Worm (Caenorhabditis elegans) whole organism, L1 larva: ENCODE measurements around the gene C56G2.22.
A peak's percentile ranks its signal among the peaks of the same experiment; 100 is the strongest.

ENCODE experiments used
- C04F5.9 ChIP-seq: sonication (generic microtip); optimal IDR thresholded peaks from 2 replicates; lab custom pipeline; 2016; ENCODE audit warnings: missing genetic modification characterization, missing compliant biosample characterization
- F16B12.6 ChIP-seq: fragments of 150-350 bp; optimal IDR thresholded peaks from 2 replicates; lab custom pipeline; 2014; ENCODE audit warnings: missing biosample characterization, missing genetic modification characterization
- aha-1 ChIP-seq: fragments of 150-350 bp; optimal IDR thresholded peaks from 2 replicates; lab custom pipeline; 2014; ENCODE audit warnings: missing biosample characterization, missing genetic modification characterization
- alr-1 ChIP-seq: fragments of 200-800 bp; sonication (Bioruptor generic); optimal IDR thresholded peaks from 2 replicates; lab custom pipeline; 2018; ENCODE audit warnings: borderline replicate concordance, mild to moderate bottlenecking, missing genetic modification characterization, missing compliant biosample characterization
- aly-2 ChIP-seq: fragments of 150-350 bp; optimal IDR thresholded peaks from 2 replicates; lab custom pipeline; 2014; ENCODE audit warnings: missing biosample characterization, missing genetic modification characterization
- ama-1 ChIP-seq: fragments of 150-350 bp; optimal IDR thresholded peaks from 2 replicates; lab custom pipeline; 2014
- ceh-82 ChIP-seq, 3 experiments: fragments of 150-350 bp in 1 of 3; sonication (generic microtip) in 2 of 3; optimal IDR thresholded peaks; 2 replicates each; lab custom pipeline; 2014 to 2017; ENCODE audit warnings: missing biosample characterization in 3 of 3, missing genetic modification characterization in 3 of 3
- ceh-88 ChIP-seq: fragments of 200-800 bp; sonication (Bioruptor generic); IDR thresholded peaks from 2 replicates; pipeline ENCODE4 v1.3.6; 2022; ENCODE audit warnings: missing genetic modification characterization, missing compliant biosample characterization
- ceh-90 ChIP-seq: sonication (generic microtip); optimal IDR thresholded peaks from 2 replicates; lab custom pipeline; 2016; ENCODE audit warnings: missing genetic modification characterization, missing compliant biosample characterization
- dpl-1 ChIP-seq, 3 experiments: fragments of 150-350 bp in 2 of 3; sonication (generic microtip) in 1 of 3; optimal IDR thresholded peaks; 2 replicates each; lab custom pipeline; 2014 to 2017; ENCODE audit warnings: missing biosample characterization in 3 of 3, missing genetic modification characterization in 3 of 3, missing genetic modification reagents in 3 of 3
- dsc-1 ChIP-seq: sonication (generic microtip); optimal IDR thresholded peaks from 2 replicates; lab custom pipeline; 2016; ENCODE audit warnings: mild to moderate bottlenecking, missing genetic modification characterization, missing compliant biosample characterization
- efl-1 ChIP-seq, 4 experiments: fragments of 150-350 bp; optimal IDR thresholded peaks in 3 of 4; peaks in 1 of 4; 1 replicate in 1 of 4; 2 replicates in 3 of 4; lab custom pipeline; 2014; ENCODE audit warnings: missing biosample characterization in 2 of 4, missing genetic modification characterization in 2 of 4, missing genetic modification reagents in 2 of 4
- efl-3 ChIP-seq: fragments of 200-800 bp; sonication (Bioruptor generic); optimal IDR thresholded peaks from 2 replicates; lab custom pipeline; 2018; ENCODE audit warnings: mild to moderate bottlenecking, missing genetic modification characterization, missing compliant biosample characterization
- egl-13 ChIP-seq: sonication (generic microtip); optimal IDR thresholded peaks from 2 replicates; lab custom pipeline; 2016; ENCODE audit warnings: missing genotype, missing genetic modification reagents, missing genetic modification characterization, missing compliant biosample characterization
- elt-2 ChIP-seq: sonication (generic microtip); optimal IDR thresholded peaks from 2 replicates; lab custom pipeline; 2016; ENCODE audit warnings: missing genetic modification characterization, mild to moderate bottlenecking, inconsistent platforms, missing compliant biosample characterization, missing genetic modification reagents
- elt-3 ChIP-seq, 6 experiments: fragments of 150-350 bp in 1 of 6; sonication (generic microtip); optimal IDR thresholded peaks; 2 replicates each; lab custom pipeline; 2017 to 2018; ENCODE audit warnings: missing biosample characterization in 6 of 6, missing genetic modification characterization in 6 of 6, inconsistent platforms in 1 of 6
- ets-5 ChIP-seq: fragments of 200-800 bp; sonication (Bioruptor generic); IDR thresholded peaks from 2 replicates; pipeline ENCODE4 v1.3.6; 2022; ENCODE audit warnings: missing genetic modification characterization, missing compliant biosample characterization
- fkh-10 ChIP-seq: sonication (generic microtip); optimal IDR thresholded peaks from 2 replicates; lab custom pipeline; 2017; ENCODE audit warnings: missing biosample characterization, missing genetic modification reagents, missing genetic modification characterization
- fkh-4 ChIP-seq: sonication (generic microtip); optimal IDR thresholded peaks from 2 replicates; lab custom pipeline; 2016; ENCODE audit warnings: missing compliant biosample characterization, missing genetic modification characterization, borderline replicate concordance
- fos-1 ChIP-seq: fragments of 150-350 bp; optimal IDR thresholded peaks from 2 replicates; lab custom pipeline; 2014; ENCODE audit warnings: missing biosample characterization, missing genetic modification characterization
- grh-1 ChIP-seq: fragments of 200-800 bp; sonication (Bioruptor generic); IDR thresholded peaks from 2 replicates; pipeline ENCODE4 v1.3.6; 2022; ENCODE audit warnings: missing genetic modification reagents, missing genetic modification characterization, missing compliant biosample characterization
- hlh-17 ChIP-seq: fragments of 200-800 bp; sonication (Bioruptor generic); optimal IDR thresholded peaks from 2 replicates; lab custom pipeline; 2018; ENCODE audit warnings: missing genetic modification characterization, mild to moderate bottlenecking, missing compliant biosample characterization, moderate library complexity, borderline replicate concordance
- hlh-4 ChIP-seq: sonication (generic microtip); optimal IDR thresholded peaks from 2 replicates; lab custom pipeline; 2016; ENCODE audit warnings: mild to moderate bottlenecking, missing genetic modification characterization, missing compliant biosample characterization
- hpl-2 ChIP-seq: fragments of 150-350 bp; optimal IDR thresholded peaks from 2 replicates; lab custom pipeline; 2014; ENCODE audit warnings: missing biosample characterization, missing genetic modification reagents, missing genetic modification characterization
- jun-1 ChIP-seq: fragments of 150-350 bp; optimal IDR thresholded peaks from 2 replicates; lab custom pipeline; 2014; ENCODE audit warnings: missing biosample characterization, missing genetic modification reagents, missing genetic modification characterization
- lin-15B ChIP-seq: fragments of 150-350 bp; sonication (generic microtip); optimal IDR thresholded peaks from 3 replicates; lab custom pipeline; 2014; ENCODE audit warnings: missing biosample characterization, missing genetic modification characterization
- lin-35 ChIP-seq, 2 experiments: fragments of 150-350 bp; optimal IDR thresholded peaks; 2 replicates each; lab custom pipeline; 2014; ENCODE audit warnings: missing biosample characterization in 2 of 2, missing genetic modification characterization in 2 of 2, missing genetic modification reagents in 2 of 2
- lin-39 ChIP-seq: fragments of 150-350 bp; optimal IDR thresholded peaks from 2 replicates; lab custom pipeline; 2014; ENCODE audit warnings: missing biosample characterization, missing genetic modification reagents, missing genetic modification characterization
- mab-9 ChIP-seq: fragments of 200-800 bp; sonication (Bioruptor generic); IDR thresholded peaks from 2 replicates; pipeline ENCODE4 v1.3.6; 2022; ENCODE audit warnings: missing genetic modification reagents, missing genetic modification characterization, missing compliant biosample characterization
- mep-1 ChIP-seq: fragments of 150-350 bp; optimal IDR thresholded peaks from 2 replicates; lab custom pipeline; 2014; ENCODE audit warnings: missing biosample characterization, missing genetic modification characterization
- nhr-11 ChIP-seq: fragments of 150-350 bp; optimal IDR thresholded peaks from 2 replicates; lab custom pipeline; 2014; ENCODE audit warnings: missing biosample characterization, missing genetic modification characterization
- nhr-19 ChIP-seq: fragments of 200-800 bp; sonication (Bioruptor generic); conservative IDR thresholded peaks from 2 replicates; pipeline ENCODE4 v1.3.6; 2022; ENCODE audit warnings: missing genetic modification characterization, missing compliant biosample characterization
- nhr-20 ChIP-seq: sonication (generic microtip); optimal IDR thresholded peaks from 2 replicates; lab custom pipeline; 2016; ENCODE audit warnings: mild to moderate bottlenecking, missing genetic modification characterization, missing compliant biosample characterization
- nhr-47 ChIP-seq: sonication (generic microtip); optimal IDR thresholded peaks from 2 replicates; lab custom pipeline; 2016; ENCODE audit warnings: mild to moderate bottlenecking, missing genetic modification characterization, moderate library complexity, missing compliant biosample characterization
- nhr-71 ChIP-seq: sonication (generic microtip); optimal IDR thresholded peaks from 2 replicates; lab custom pipeline; 2016; ENCODE audit warnings: mild to moderate bottlenecking, missing genetic modification characterization, moderate library complexity, missing compliant biosample characterization
- nhr-77 ChIP-seq: fragments of 150-350 bp; optimal IDR thresholded peaks from 2 replicates; lab custom pipeline; 2014; ENCODE audit warnings: missing biosample characterization, missing genetic modification characterization
- nhr-90 ChIP-seq: sonication (generic microtip); optimal IDR thresholded peaks from 2 replicates; lab custom pipeline; 2016; ENCODE audit warnings: mild to moderate bottlenecking, missing genetic modification characterization, missing compliant biosample characterization; ENCODE audit not compliant: poor library complexity
- pax-3 ChIP-seq: fragments of 200-800 bp; sonication (Bioruptor generic); optimal IDR thresholded peaks from 2 replicates; lab custom pipeline; 2018; ENCODE audit warnings: mild to moderate bottlenecking, missing genetic modification characterization, moderate library complexity, missing compliant biosample characterization
- pqm-1 ChIP-seq: sonication (generic microtip); optimal IDR thresholded peaks from 3 replicates; lab custom pipeline; 2017; ENCODE audit warnings: missing biosample characterization, missing genetic modification characterization
- rnt-1 ChIP-seq: sonication (generic microtip); optimal IDR thresholded peaks from 2 replicates; lab custom pipeline; 2016; ENCODE audit warnings: mild to moderate bottlenecking, missing genetic modification characterization, moderate library complexity, missing compliant biosample characterization
- snpc-4 ChIP-seq: fragments of 150-350 bp; optimal IDR thresholded peaks from 2 replicates; lab custom pipeline; 2014; ENCODE audit warnings: missing biosample characterization, missing genetic modification characterization
- snu-23 ChIP-seq: sonication (generic microtip); optimal IDR thresholded peaks from 2 replicates; lab custom pipeline; 2016; ENCODE audit warnings: missing genetic modification characterization, missing compliant biosample characterization
- sptf-1 ChIP-seq: fragments of 150-350 bp; optimal IDR thresholded peaks from 2 replicates; lab custom pipeline; 2014; ENCODE audit warnings: missing biosample characterization, missing genetic modification characterization
- swsn-7 ChIP-seq: sonication (generic microtip); optimal IDR thresholded peaks from 2 replicates; lab custom pipeline; 2016; ENCODE audit warnings: missing genetic modification characterization, missing compliant biosample characterization
- tlp-1 ChIP-seq: fragments of 150-350 bp; optimal IDR thresholded peaks from 2 replicates; lab custom pipeline; 2014; ENCODE audit warnings: missing biosample characterization, missing genetic modification characterization
- vab-15 ChIP-seq: sonication (generic microtip); optimal IDR thresholded peaks from 2 replicates; lab custom pipeline; 2017; ENCODE audit warnings: missing genotype, mild to moderate bottlenecking, missing genetic modification characterization, missing compliant biosample characterization
- ztf-11 ChIP-seq, 2 experiments: sonication (generic microtip); optimal IDR thresholded peaks; 2 replicates each; lab custom pipeline; 2016 to 2017; ENCODE audit warnings: missing genetic modification characterization in 2 of 2, missing biosample characterization in 1 of 2, missing compliant biosample characterization in 1 of 2

The C56G2.22 gene

DNA sequence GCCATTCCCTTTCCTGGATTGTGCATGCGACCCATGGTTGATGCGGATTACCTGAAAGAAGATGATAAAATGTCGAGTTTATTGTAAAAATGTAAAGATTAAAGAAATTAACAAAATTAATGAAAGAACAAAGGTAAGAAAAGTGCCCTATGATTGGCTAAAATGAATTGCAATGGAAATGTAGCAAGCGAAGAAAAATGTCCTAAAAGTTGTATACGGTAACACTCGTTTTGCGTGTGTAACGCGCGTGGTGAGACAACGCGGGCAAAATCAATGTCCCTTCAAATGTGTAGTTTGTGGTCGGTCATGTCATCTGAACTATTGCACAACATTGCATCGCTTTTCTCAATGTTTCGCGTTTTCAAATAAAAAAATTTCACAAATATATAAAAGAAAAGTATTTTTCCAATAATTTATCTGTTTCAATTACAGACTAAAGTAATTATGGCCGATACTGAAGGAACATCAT, 28.7 kb downstream of the C56G2.22 start, which contains the start of the genes rps-13 and nfx-1 (continued):
- TF ChIP-seq elt-2 (tag; lab: Kevin White, UChicago) (no peak), C04F5.9 (tag; lab: Kevin White, UChicago) (peak; percentile 13), ztf-11 (tag; optimal IDR thresholded peaks at IDR 0.05; lab: Kevin White, UChicago) (no peak), dsc-1 (tag; lab: Kevin White, UChicago) (peak; percentile 61), mep-1 (peak; percentile 78), ceh-88 (no peak; the same call in 1 of the 2 replicates), fkh-4 (tag; lab: Kevin White, UChicago) (no peak), snu-23 (GFP tag; lab: Kevin White, UChicago) (peak; percentile 87), egl-13 (tag; lab: Kevin White, UChicago) (peak; percentile 33), nhr-71 (tag; lab: Kevin White, UChicago) (peak; percentile 87), efl-1 (optimal IDR thresholded peaks at IDR 0.05; lab: Kevin White, UChicago) (peak; percentile 83 to 90), efl-1 (GFP tag; optimal IDR thresholded peaks at IDR 0.05 in 1 of 2; lab: Kevin White, UChicago) (peak; percentile 76 to 97), rnt-1 (tag; lab: Kevin White, UChicago) (peak; percentile 86), ets-5 (GFP tag; lab: Robert Waterston, UW) (no peak), lin-15B (tag; lab: Kevin White, UChicago) (peak; percentile 55), pax-3 (tag; lab: Kevin White, UChicago) (peak; percentile 50), fos-1 (tag; lab: Kevin White, UChicago) (peak; percentile 80), ama-1 (lab: Kevin White, UChicago) (peak; percentile 46), vab-15 (tag; lab: Kevin White, UChicago) (no peak), nhr-47 (tag; lab: Kevin White, UChicago) (peak; percentile 81), mab-9 (GFP tag; lab: Robert Waterston, UW) (no peak), nhr-90 (tag; lab: Kevin White, UChicago) (peak; percentile 66), dpl-1 (GFP tag; optimal IDR thresholded peaks at IDR 0.05; lab: Kevin White, UChicago) (peak; percentile 70 to 82 (median 77)), pqm-1 (peak; percentile 6), alr-1 (tag; lab: Kevin White, UChicago) (no peak), efl-3 (GFP tag; lab: Kevin White, UChicago) (no peak), ceh-90 (peak; percentile 4), snpc-4 (tag; lab: Kevin White, UChicago) (peak; percentile 66), nhr-11 (tag; lab: Kevin White, UChicago) (peak; percentile 53), jun-1 (tag; lab: Kevin White, UChicago) (peak; percentile 62), fkh-10 (GFP tag; lab: Kevin White, UChicago) (peak; percentile 10), nhr-77 (tag; lab: Kevin White, UChicago) (peak; percentile 56)

DNA sequence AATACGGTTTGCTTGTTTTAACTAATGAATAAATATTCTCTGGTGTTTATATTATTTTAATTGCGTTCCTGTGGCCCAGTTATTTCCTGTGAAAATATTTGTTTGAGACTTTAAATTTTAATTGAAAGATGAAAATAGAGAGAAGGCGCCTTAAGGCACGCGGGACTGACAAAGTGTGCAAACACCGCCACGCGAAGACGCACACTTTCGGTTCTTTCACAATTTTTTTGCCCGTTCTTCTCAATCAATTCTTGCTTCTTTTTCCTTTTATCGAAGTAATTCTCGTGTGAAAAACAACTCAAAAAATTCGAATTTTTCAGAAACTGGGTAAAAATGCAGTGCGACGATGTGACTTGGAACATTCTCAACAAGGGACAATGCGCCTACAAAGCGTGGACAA, 32.9 kb downstream of the C56G2.22 start, which contains the start of gene C16A3.6:
Gene C16A3.6 (plus strand): TSS at position 84 of the 400 bp plus-strand sequence.
- TF ChIP-seq fkh-4 (tag; lab: Kevin White, UChicago): no peak
- peak in 2 of 3 experiments; percentile 24 to 47 for TF ChIP-seq dpl-1 (GFP tag; optimal IDR thresholded peaks at IDR 0.05; lab: Kevin White, UChicago)
- TF ChIP-seq alr-1 (tag; lab: Kevin White, UChicago): no peak
- TF ChIP-seq lin-39 (tag; lab: Kevin White, UChicago): no peak
- no peak for TF ChIP-seq pax-3 (tag; lab: Kevin White, UChicago)
- peak; percentile 24 for TF ChIP-seq nhr-20
- TF ChIP-seq ceh-82 (tag; optimal IDR thresholded peaks at IDR 0.05; lab: Kevin White, UChicago): peak in 1 of 3 experiments; percentile 38
- no peak for TF ChIP-seq nhr-19 (GFP tag; lab: Robert Waterston, UW)
- peak; percentile 17 for TF ChIP-seq snu-23 (GFP tag; lab: Kevin White, UChicago)
- no peak for TF ChIP-seq vab-15 (tag; lab: Kevin White, UChicago)
- no peak for TF ChIP-seq fos-1 (tag; lab: Kevin White, UChicago)
- peak; percentile 51 for TF ChIP-seq mep-1
- no peak for TF ChIP-seq grh-1 (GFP tag; lab: Robert Waterston, UW)
- TF ChIP-seq hpl-2 (GFP tag; lab: Kevin White, UChicago): no peak
- no peak for TF ChIP-seq pqm-1
- peak; percentile 33 for TF ChIP-seq aly-2 (tag; lab: Kevin White, UChicago)
- peak in 1 of 2 experiments; percentile 53 for TF ChIP-seq lin-35 (GFP tag; optimal IDR thresholded peaks at IDR 0.05; lab: Kevin White, UChicago)
- TF ChIP-seq hlh-17 (GFP tag; lab: Kevin White, UChicago): no peak
- TF ChIP-seq aha-1 (tag; lab: Kevin White, UChicago): no peak
- no peak for TF ChIP-seq nhr-77 (tag; lab: Kevin White, UChicago)
- TF ChIP-seq hlh-4 (tag; lab: Kevin White, UChicago): no peak
- TF ChIP-seq tlp-1 (tag; lab: Kevin White, UChicago): no peak
- no peak for TF ChIP-seq rnt-1 (tag; lab: Kevin White, UChicago)
- TF ChIP-seq jun-1 (tag; lab: Kevin White, UChicago): no peak
- TF ChIP-seq sptf-1 (tag; lab: Kevin White, UChicago): no peak
- TF ChIP-seq elt-3 (tag; optimal IDR thresholded peaks at IDR 0.05; lab: Kevin White, UChicago): peak in 1 of 6 experiments; percentile 32
- TF ChIP-seq mab-9 (GFP tag; lab: Robert Waterston, UW): peak; percentile 43; the same call in 1 of the 2 replicates
- TF ChIP-seq F16B12.6 (tag; lab: Kevin White, UChicago): peak; percentile 86
- peak in 1 of 2 experiments; percentile 44 for TF ChIP-seq efl-1 (optimal IDR thresholded peaks at IDR 0.05; lab: Kevin White, UChicago)
- peak; percentile 37 to 71 for TF ChIP-seq efl-1 (GFP tag; optimal IDR thresholded peaks at IDR 0.05 in 1 of 2; lab: Kevin White, UChicago)
- TF ChIP-seq swsn-7 (tag; lab: Kevin White, UChicago): no peak
